Worm (Caenorhabditis elegans) whole organism, young adult: ENCODE measurements around the gene Y69A2AR.28.

ENCODE experiments used
- B0035.1 ChIP-seq: sonication (generic microtip); optimal IDR thresholded peaks from 2 replicates; lab custom pipeline; 2016; ENCODE audit warnings: missing genetic modification characterization, mild to moderate bottlenecking, missing compliant biosample characterization, missing genotype, missing genetic modification reagents
- F49E8.2 ChIP-seq: sonication (generic microtip); optimal IDR thresholded peaks from 3 replicates; lab custom pipeline; 2017; ENCODE audit warnings: missing genetic modification characterization, mild to moderate bottlenecking, missing compliant biosample characterization, antibody characterized with exemption, moderate library complexity; ENCODE audit not compliant: insufficient read depth
- F55B11.4 ChIP-seq: sonication (generic microtip); optimal IDR thresholded peaks from 2 replicates; lab custom pipeline; 2016; ENCODE audit warnings: missing compliant biosample characterization, missing genetic modification characterization, borderline replicate concordance; ENCODE audit not compliant: insufficient read depth
- F57C9.4 ChIP-seq: sonication (generic microtip); optimal IDR thresholded peaks from 2 replicates; lab custom pipeline; 2017; ENCODE audit warnings: mild to moderate bottlenecking, missing genetic modification characterization, missing compliant biosample characterization
- aptf-3 ChIP-seq: fragments of 200-800 bp; sonication (Bioruptor generic); IDR thresholded peaks from 2 replicates; pipeline ENCODE4 v1.3.6; 2022; ENCODE audit warnings: missing genetic modification characterization, missing compliant biosample characterization
- atf-7 ChIP-seq: sonication (generic microtip); optimal IDR thresholded peaks from 2 replicates; lab custom pipeline; 2017; ENCODE audit warnings: mild to moderate bottlenecking, missing genetic modification characterization, missing compliant biosample characterization
- attf-3 ChIP-seq: fragments of 200-800 bp; sonication (Bioruptor generic); conservative IDR thresholded peaks from 2 replicates; pipeline ENCODE4 v1.3.6; 2022; ENCODE audit warnings: missing genetic modification reagents, missing genetic modification characterization, missing compliant biosample characterization
- bed-2 ChIP-seq: fragments of 200-800 bp; sonication (Bioruptor generic); IDR thresholded peaks from 2 replicates; pipeline ENCODE4 v1.3.6; 2022; ENCODE audit warnings: missing genetic modification reagents, missing genetic modification characterization, missing compliant biosample characterization
- ceh-58 ChIP-seq: fragments of 200-800 bp; sonication (Bioruptor generic); IDR thresholded peaks from 2 replicates; pipeline ENCODE4 v1.3.6; 2022; ENCODE audit warnings: missing genetic modification characterization, missing compliant biosample characterization
- ceh-91 ChIP-seq: fragments of 200-800 bp; sonication (Bioruptor generic); IDR thresholded peaks from 2 replicates; pipeline ENCODE4 v1.3.6; 2022; ENCODE audit warnings: missing genetic modification reagents, missing genetic modification characterization, missing compliant biosample characterization
- dpl-1 ChIP-seq: fragments of 150-350 bp; optimal IDR thresholded peaks from 2 replicates; lab custom pipeline; 2014; ENCODE audit warnings: missing biosample characterization, missing genetic modification reagents, missing genetic modification characterization
- egl-44 ChIP-seq: fragments of 200-800 bp; sonication (Bioruptor generic); IDR thresholded peaks from 2 replicates; pipeline ENCODE4 v1.3.6; 2022; ENCODE audit warnings: missing genetic modification reagents, missing genetic modification characterization, missing compliant biosample characterization
- egrh-3 ChIP-seq: fragments of 200-800 bp; sonication (Bioruptor generic); IDR thresholded peaks from 2 replicates; pipeline ENCODE4 v1.3.6; 2022; ENCODE audit warnings: missing genetic modification reagents, missing genetic modification characterization, missing compliant biosample characterization
- ekl-4 ChIP-seq: fragments of 200-800 bp; sonication (Bioruptor generic); IDR thresholded peaks from 2 replicates; pipeline ENCODE4 v1.3.6; 2022; ENCODE audit warnings: missing genetic modification reagents, missing genetic modification characterization, missing compliant biosample characterization
- ets-4 ChIP-seq: fragments of 200-800 bp; sonication (Bioruptor generic); optimal IDR thresholded peaks from 2 replicates; lab custom pipeline; 2018; ENCODE audit warnings: mild to moderate bottlenecking, missing genetic modification characterization, missing compliant biosample characterization
- fkh-3 ChIP-seq: sonication (generic microtip); optimal IDR thresholded peaks from 2 replicates; lab custom pipeline; 2016; ENCODE audit warnings: mild to moderate bottlenecking, missing genetic modification characterization, missing compliant biosample characterization
- hmg-1.2 ChIP-seq: fragments of 200-800 bp; sonication (Bioruptor generic); IDR thresholded peaks from 2 replicates; pipeline ENCODE4 v1.3.6; 2022; ENCODE audit warnings: missing genetic modification reagents, missing genetic modification characterization, missing compliant biosample characterization
- lin-40 ChIP-seq: sonication (generic microtip); optimal IDR thresholded peaks from 2 replicates; lab custom pipeline; 2016; ENCODE audit warnings: missing genetic modification characterization, mild to moderate bottlenecking, missing compliant biosample characterization, missing genotype, missing genetic modification reagents
- madf-3 ChIP-seq: fragments of 200-800 bp; sonication (Bioruptor generic); IDR thresholded peaks from 2 replicates; pipeline ENCODE4 v1.3.6; 2022; ENCODE audit warnings: missing genetic modification reagents, missing genetic modification characterization, missing compliant biosample characterization
- madf-6 ChIP-seq: fragments of 200-800 bp; sonication (Bioruptor generic); IDR thresholded peaks from 2 replicates; pipeline ENCODE4 v1.3.6; 2022; ENCODE audit warnings: missing genetic modification reagents, missing genetic modification characterization, missing compliant biosample characterization
- madf-8 ChIP-seq: fragments of 200-800 bp; sonication (Bioruptor generic); conservative IDR thresholded peaks from 2 replicates; pipeline ENCODE4 v1.3.6; 2022; ENCODE audit warnings: missing genetic modification reagents, missing genetic modification characterization, missing compliant biosample characterization
- mcd-1 ChIP-seq: fragments of 200-800 bp; sonication (Bioruptor generic); IDR thresholded peaks from 2 replicates; pipeline ENCODE4 v1.3.6; 2022; ENCODE audit warnings: missing genetic modification reagents, missing genetic modification characterization, missing compliant biosample characterization
- nfya-1 ChIP-seq: sonication (generic microtip); optimal IDR thresholded peaks from 2 replicates; lab custom pipeline; 2017; ENCODE audit warnings: antibody characterized with exemption, missing compliant biosample characterization, missing genetic modification characterization, borderline replicate concordance; ENCODE audit not compliant: insufficient read depth
- nfyb-1 ChIP-seq: fragments of 200-800 bp; sonication (Bioruptor generic); IDR thresholded peaks from 2 replicates; pipeline ENCODE4 v1.3.6; 2022; ENCODE audit warnings: missing genetic modification reagents, missing genetic modification characterization, missing compliant biosample characterization
- nhr-120 ChIP-seq: fragments of 200-800 bp; sonication (Bioruptor generic); IDR thresholded peaks from 2 replicates; pipeline ENCODE4 v1.3.6; 2022; ENCODE audit warnings: missing genetic modification characterization, missing compliant biosample characterization
- nhr-80 ChIP-seq: sonication (generic microtip); optimal IDR thresholded peaks from 2 replicates; lab custom pipeline; 2016; ENCODE audit warnings: missing genetic modification characterization, missing compliant biosample characterization
- repo-1 ChIP-seq: sonication (generic microtip); optimal IDR thresholded peaks from 2 replicates; lab custom pipeline; 2017; ENCODE audit warnings: mild to moderate bottlenecking, missing genetic modification characterization, missing compliant biosample characterization
- rpc-1 ChIP-seq, 2 experiments: fragments of 150-350 bp in 1 of 2; sonication (generic microtip) in 1 of 2; optimal IDR thresholded peaks; 2 replicates each; lab custom pipeline; 2014 to 2018; ENCODE audit warnings: missing biosample characterization in 1 of 2, missing genetic modification characterization in 1 of 2, missing genetic modification reagents in 1 of 2, missing genotype in 1 of 2
- snpc-1.3 ChIP-seq: sonication (generic microtip); optimal IDR thresholded peaks from 2 replicates; lab custom pipeline; 2017; ENCODE audit warnings: missing genetic modification characterization, mild to moderate bottlenecking, missing compliant biosample characterization, antibody characterized with exemption, moderate library complexity, missing genotype, missing genetic modification reagents; ENCODE audit not compliant: insufficient read depth
- sptf-2 ChIP-seq: fragments of 200-800 bp; sonication (Bioruptor generic); optimal IDR thresholded peaks from 2 replicates; lab custom pipeline; 2018; ENCODE audit warnings: mild to moderate bottlenecking, missing genetic modification characterization, missing compliant biosample characterization
- tbp1 ChIP-seq: fragments of 200-800 bp; sonication (Bioruptor generic); optimal IDR thresholded peaks from 2 replicates; lab custom pipeline; 2018; ENCODE audit warnings: mild to moderate bottlenecking, missing genetic modification characterization, missing compliant biosample characterization
- tbx-9 ChIP-seq: sonication (generic microtip); optimal IDR thresholded peaks from 2 replicates; lab custom pipeline; 2016; ENCODE audit warnings: borderline replicate concordance, missing genetic modification characterization, inconsistent platforms, missing compliant biosample characterization
- unc-130 ChIP-seq: sonication (generic microtip); optimal IDR thresholded peaks from 2 replicates; lab custom pipeline; 2016; ENCODE audit warnings: missing genetic modification reagents, missing genetic modification characterization, missing compliant biosample characterization
- unc-62 ChIP-seq: fragments of 150-350 bp; optimal IDR thresholded peaks from 2 replicates; lab custom pipeline; 2014; ENCODE audit warnings: missing biosample characterization, missing genetic modification reagents, missing genetic modification characterization
- zim-3 ChIP-seq: sonication (generic microtip); optimal IDR thresholded peaks from 2 replicates; lab custom pipeline; 2017; ENCODE audit warnings: mild to moderate bottlenecking, missing genetic modification characterization, moderate library complexity, missing compliant biosample characterization
- ztf-18 ChIP-seq: sonication (generic microtip); optimal IDR thresholded peaks from 2 replicates; lab custom pipeline; 2016; ENCODE audit warnings: missing genotype, mild to moderate bottlenecking, missing genetic modification characterization, missing compliant biosample characterization
- ztf-25 ChIP-seq: fragments of 200-800 bp; sonication (Bioruptor generic); IDR thresholded peaks from 2 replicates; pipeline ENCODE4 v1.3.6; 2022; ENCODE audit warnings: missing genetic modification reagents, missing genetic modification characterization, missing compliant biosample characterization
- ztf-3 ChIP-seq: fragments of 200-800 bp; sonication (Bioruptor generic); optimal IDR thresholded peaks from 2 replicates; lab custom pipeline; 2018; ENCODE audit warnings: mild to moderate bottlenecking, missing genetic modification characterization, missing compliant biosample characterization

Y69A2AR.28 gene

ce11 chrIV:2639666-2640273 is 26.9 kb upstream of the Y69A2AR.28 start (continued):
- TF ChIP-seq ceh-58 (0 out of 2 replicates have a peak, but pooled peaks have one; percentile 30), fkh-3 (tag; lab: Kevin White, UChicago) (peak; percentile 21), repo-1 (tag; lab: Kevin White, UChicago) (peak; percentile 42), nfya-1 (no peak), F49E8.2 (tag; lab: Kevin White, UChicago) (peak; percentile 70), rpc-1 (optimal IDR thresholded peaks at IDR 0.05; lab: Kevin White, UChicago) (peak; percentile 81), rpc-1 (tag; optimal IDR thresholded peaks at IDR 0.05; lab: Kevin White, UChicago) (peak; percentile 77), ceh-91 (GFP tag; lab: Robert Waterston, UW) (peak; percentile 36; the same call in 1 of the 2 replicates), tbp1 (GFP tag; lab: Kevin White, UChicago) (peak; percentile 97), nfyb-1 (GFP tag; lab: Robert Waterston, UW) (peak; percentile 91), lin-40 (tag; lab: Kevin White, UChicago) (peak; percentile 58), madf-3 (GFP tag; lab: Robert Waterston, UW) (0 out of 2 replicates have a peak, but pooled peaks have one; percentile 17), unc-130 (GFP tag; lab: Kevin White, UChicago) (no peak)

ce11 chrIV:2634992-2635391 is 22.1 kb upstream of the Y69A2AR.28 start:
- TF ChIP-seq tbp1 (GFP tag; lab: Kevin White, UChicago) (no peak), madf-6 (GFP tag; lab: Robert Waterston, UW) (no peak), attf-3 (GFP tag; lab: Robert Waterston, UW) (no peak)

- TF ChIP-seq tbx-9 (tag; lab: Kevin White, UChicago) (no peak), F57C9.4 (tag; lab: Kevin White, UChicago) (no peak), egrh-3 (GFP tag; lab: Robert Waterston, UW) (no peak), ets-4 (no peak)
These were observed 17.3 kb upstream of the Y69A2AR.28 start for ce11 chrIV:2630145-2630544.

- no peak for TF ChIP-seq egl-44 (GFP tag; lab: Robert Waterston, UW)
- no peak for TF ChIP-seq B0035.1 (tag; lab: Kevin White, UChicago)
- TF ChIP-seq ztf-25 (GFP tag; lab: Robert Waterston, UW) = no peak
- TF ChIP-seq ztf-3 (GFP tag; lab: Kevin White, UChicago) = no peak
- no peak for TF ChIP-seq sptf-2 (GFP tag; lab: Kevin White, UChicago)
- no peak for TF ChIP-seq madf-8 (GFP tag; lab: Robert Waterston, UW)
- TF ChIP-seq nfya-1 = no peak
- no peak for TF ChIP-seq atf-7 (tag; lab: Kevin White, UChicago)
- no peak for TF ChIP-seq aptf-3 (GFP tag; lab: Robert Waterston, UW)
These were observed 15.3 kb upstream of the Y69A2AR.28 start, which contains the start of gene ngn-1 for ce11 chrIV:2628171-2628570. Gene ngn-1 (minus strand): TSS chrIV:2628271.

ce11 chrIV:2618611-2619010 is 5.8 kb upstream of the Y69A2AR.28 start, which contains the start of gene smf-3:
Gene smf-3 (plus strand): TSS chrIV:2618869.
- TF ChIP-seq unc-62 (GFP tag; lab: Kevin White, UChicago) = no peak
- TF ChIP-seq nhr-120 (GFP tag; lab: Robert Waterston, UW) = no peak
- TF ChIP-seq hmg-1.2 (GFP tag; lab: Robert Waterston, UW) = peak; percentile 61
- no peak for TF ChIP-seq ekl-4 (GFP tag; lab: Robert Waterston, UW)
- no peak for TF ChIP-seq unc-130 (GFP tag; lab: Kevin White, UChicago)
- no peak for TF ChIP-seq dpl-1 (GFP tag; lab: Kevin White, UChicago)
- no peak for TF ChIP-seq F55B11.4 (tag; lab: Kevin White, UChicago)
- TF ChIP-seq ztf-18 (tag; lab: Kevin White, UChicago) = no peak
- TF ChIP-seq tbp1 (GFP tag; lab: Kevin White, UChicago) = no peak
- TF ChIP-seq tbx-9 (tag; lab: Kevin White, UChicago) = no peak
- no peak for TF ChIP-seq zim-3 (tag; lab: Kevin White, UChicago)
- peak; percentile 81 for TF ChIP-seq nhr-80
- TF ChIP-seq snpc-1.3 (tag; lab: Kevin White, UChicago) = no peak
- no peak for TF ChIP-seq mcd-1 (GFP tag; lab: Robert Waterston, UW)
- TF ChIP-seq bed-2 = no peak
- TF ChIP-seq ceh-91 (GFP tag; lab: Robert Waterston, UW) = no peak
